Worm (Caenorhabditis elegans) whole organism, mixed stage, embryonic: ENCODE data around the gene algn-12.

Source experiments
- ces-1 ChIP-seq: fragments of 150-350 bp; optimal IDR thresholded peaks from 2 replicates; lab custom pipeline; 2014; ENCODE audit warnings: missing biosample characterization, missing genetic modification reagents, missing genetic modification characterization
- hlh-1 ChIP-seq: fragments of 150-350 bp; optimal IDR thresholded peaks from 2 replicates; lab custom pipeline; 2014; ENCODE audit warnings: missing biosample characterization, missing genetic modification reagents, missing genetic modification characterization
- nhr-12 ChIP-seq: fragments of 150-350 bp; optimal IDR thresholded peaks from 2 replicates; lab custom pipeline; 2014; ENCODE audit warnings: missing biosample characterization, missing genetic modification characterization
- sptf-1 ChIP-seq: sonication (generic microtip); optimal IDR thresholded peaks from 2 replicates; lab custom pipeline; 2017; ENCODE audit warnings: mild to moderate bottlenecking, missing genetic modification characterization, moderate library complexity, missing compliant biosample characterization
- unc-39 ChIP-seq: fragments of 150-350 bp; optimal IDR thresholded peaks from 2 replicates; lab custom pipeline; 2014; ENCODE audit warnings: missing biosample characterization, missing genetic modification characterization

DNA sequence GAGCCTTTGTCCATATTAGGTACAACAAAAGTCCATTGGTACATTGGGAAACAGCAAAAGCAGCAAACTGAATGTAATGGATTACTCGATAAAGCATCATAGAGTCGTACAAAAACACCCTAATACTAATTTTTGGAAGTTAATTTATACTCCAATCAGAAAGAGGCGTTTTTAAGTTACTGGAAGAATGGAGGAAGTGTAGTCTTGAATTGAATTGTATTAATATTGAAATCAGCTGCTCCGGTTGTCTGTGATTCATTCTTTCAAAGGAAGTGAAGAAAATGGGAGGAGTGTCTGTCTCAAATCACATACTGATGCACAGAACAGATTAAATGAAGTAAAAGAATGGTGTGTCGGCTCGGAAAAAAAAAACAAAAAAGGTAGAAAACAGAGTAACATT is 46.7 kb downstream of the algn-12 start, which contains the start of gene str-131:
- TF ChIP-seq unc-39 (no peak), nhr-12 (tag; lab: Kevin White, UChicago) (no peak), sptf-1 (no peak), hlh-1 (no peak), ces-1 (GFP tag; lab: Kevin White, UChicago) (no peak)
